Fruit fly (Drosophila melanogaster) whole organism, wandering third instar larva: ENCODE measurements around the gene Acph-1.

Source experiments
- Abd-B ChIP-seq: fragments of >200 bp; optimal IDR thresholded peaks from 2 replicates; lab custom pipeline; 2017; ENCODE audit warnings: missing biosample characterization, missing genetic modification characterization
- CG32264 ChIP-seq: fragments of 200-800 bp; sonication (Bioruptor generic); optimal IDR thresholded peaks from 2 replicates; lab custom pipeline; 2016; ENCODE audit warnings: missing biosample characterization, missing genetic modification characterization
- CrebA ChIP-seq: fragments of 200-800 bp; sonication (Bioruptor generic); optimal IDR thresholded peaks from 2 replicates; lab custom pipeline; 2016; ENCODE audit warnings: missing biosample characterization, mild to moderate bottlenecking, missing genetic modification characterization, borderline replicate concordance
- Dfd ChIP-seq: fragments of >200 bp; optimal IDR thresholded peaks from 2 replicates; lab custom pipeline; 2017; ENCODE audit warnings: missing biosample characterization, missing genetic modification characterization
- Dif ChIP-seq: fragments of 200-275, 200-300 bp; sonication (Bioruptor generic); optimal IDR thresholded peaks from 2 replicates; lab custom pipeline; 2018; ENCODE audit warnings: missing biosample characterization, missing genetic modification characterization; ENCODE audit not compliant: partially characterized antibody
- GATAd ChIP-seq: sonication (Bioruptor generic); optimal IDR thresholded peaks from 2 replicates; lab custom pipeline; 2016; ENCODE audit warnings: missing biosample characterization, missing genetic modification characterization
- HLH106 ChIP-seq: fragments of 200-800 bp; optimal IDR thresholded peaks from 3 replicates; lab custom pipeline; 2019; ENCODE audit warnings: missing biosample characterization, mild to moderate bottlenecking, missing genetic modification characterization, moderate library complexity
- Hnf4 ChIP-seq: fragments of 200-800 bp; sonication (Bioruptor generic); optimal IDR thresholded peaks from 2 replicates; lab custom pipeline; 2016; ENCODE audit warnings: missing biosample characterization, mild to moderate bottlenecking, missing genetic modification characterization
- Hr78 ChIP-seq: fragments of >200 bp; optimal IDR thresholded peaks from 2 replicates; lab custom pipeline; 2017; ENCODE audit warnings: missing biosample characterization, missing genetic modification characterization
- Hr83 ChIP-seq: fragments of 200-300 bp; sonication (Bioruptor generic); optimal IDR thresholded peaks from 2 replicates; lab custom pipeline; 2016; ENCODE audit warnings: missing biosample characterization, mild to moderate bottlenecking, missing genetic modification characterization, moderate library complexity; ENCODE audit not compliant: poor library complexity, severe bottlenecking
- Mio ChIP-seq: sonication (Bioruptor generic); optimal IDR thresholded peaks from 2 replicates; lab custom pipeline; 2016; ENCODE audit warnings: missing biosample characterization, missing genetic modification characterization
- Myc ChIP-seq: fragments of >200 bp; optimal IDR thresholded peaks from 2 replicates; lab custom pipeline; 2017
- N ChIP-seq: fragments of >200 bp; optimal IDR thresholded peaks from 2 replicates; lab custom pipeline; 2018; ENCODE audit warnings: missing biosample characterization, missing external identifiers, missing genetic modification characterization
- OdsH ChIP-seq: fragments of 200-800 bp; sonication (Bioruptor generic); optimal IDR thresholded peaks from 2 replicates; lab custom pipeline; 2016; ENCODE audit warnings: missing biosample characterization, mild to moderate bottlenecking, missing genetic modification characterization
- Rel ChIP-seq, 2 experiments: fragments of 200-800 bp; sonication (Bioruptor generic) in 1 of 2; optimal IDR thresholded peaks; 2 replicates in 1 of 2; 3 replicates in 1 of 2; lab custom pipeline; 2016 to 2019; ENCODE audit warnings: mild to moderate bottlenecking in 2 of 2, missing biosample characterization in 2 of 2, missing genetic modification characterization in 2 of 2, moderate library complexity in 1 of 2
- Vsx2 ChIP-seq: fragments of 200-300, 225-300 bp; sonication (Bioruptor generic); optimal IDR thresholded peaks from 2 replicates; lab custom pipeline; 2018; ENCODE audit warnings: missing biosample characterization, missing genetic modification characterization; ENCODE audit not compliant: partially characterized antibody
- br ChIP-seq: fragments of 200-800 bp; sonication (Bioruptor generic); optimal IDR thresholded peaks from 2 replicates; lab custom pipeline; 2016; ENCODE audit warnings: missing biosample characterization, missing genetic modification characterization
- dmrt93B ChIP-seq: fragments of 200-800 bp; sonication (Bioruptor generic); optimal IDR thresholded peaks from 2 replicates; lab custom pipeline; 2018; ENCODE audit warnings: missing biosample characterization, mild to moderate bottlenecking, missing genetic modification characterization
- dsf ChIP-seq: sonication (Bioruptor generic); optimal IDR thresholded peaks from 2 replicates; lab custom pipeline; 2016; ENCODE audit warnings: missing biosample characterization, missing genetic modification characterization, borderline replicate concordance
- ey ChIP-seq: fragments of 200-800 bp; sonication (Bioruptor generic); optimal IDR thresholded peaks from 2 replicates; lab custom pipeline; 2016; ENCODE audit warnings: missing biosample characterization, missing genetic modification characterization
- foxo ChIP-seq, 2 experiments: fragments of 200-800 bp; sonication (Bioruptor generic); optimal IDR thresholded peaks; 2 replicates in 1 of 2; 3 replicates in 1 of 2; lab custom pipeline; 2016 to 2017; ENCODE audit warnings: missing biosample characterization in 2 of 2, missing genetic modification characterization in 2 of 2
- fru ChIP-seq: fragments of 200-800 bp; sonication (Bioruptor generic); optimal IDR thresholded peaks from 3 replicates; lab custom pipeline; 2016; ENCODE audit warnings: missing biosample characterization, mild to moderate bottlenecking, missing genetic modification characterization
- h ChIP-seq: fragments of 200-800 bp; sonication (Bioruptor generic); optimal IDR thresholded peaks from 3 replicates; lab custom pipeline; 2016; ENCODE audit warnings: missing biosample characterization, mild to moderate bottlenecking, missing genetic modification characterization
- jim ChIP-seq: fragments of 175-275, 200-325 bp; sonication (Bioruptor generic); optimal IDR thresholded peaks from 2 replicates; lab custom pipeline; 2016; ENCODE audit warnings: missing biosample characterization, mild to moderate bottlenecking, missing genetic modification characterization
- lola ChIP-seq: fragments of >200 bp; optimal IDR thresholded peaks from 2 replicates; lab custom pipeline; 2017; ENCODE audit warnings: missing biosample characterization, missing genetic modification characterization
- pan ChIP-seq: fragments of >200 bp; optimal IDR thresholded peaks from 2 replicates; lab custom pipeline; 2017
- psq ChIP-seq: fragments of 200-800 bp; sonication (Bioruptor generic); optimal IDR thresholded peaks from 3 replicates; lab custom pipeline; 2017; ENCODE audit warnings: missing biosample characterization, mild to moderate bottlenecking, missing genetic modification characterization, moderate library complexity
- rgr ChIP-seq: fragments of 200-800 bp; sonication (Bioruptor generic); optimal IDR thresholded peaks from 3 replicates; lab custom pipeline; 2016; ENCODE audit warnings: missing biosample characterization, mild to moderate bottlenecking, missing genetic modification characterization
- sv ChIP-seq: fragments of 200-800 bp; sonication (Bioruptor generic); optimal IDR thresholded peaks from 3 replicates; lab custom pipeline; 2016; ENCODE audit warnings: missing biosample characterization, missing genetic modification characterization
- tai ChIP-seq: sonication (Bioruptor generic); optimal IDR thresholded peaks from 2 replicates; lab custom pipeline; 2016; ENCODE audit warnings: missing biosample characterization, missing genetic modification characterization
- usp ChIP-seq: fragments of >200 bp; optimal IDR thresholded peaks from 2 replicates; lab custom pipeline; 2017; ENCODE audit warnings: missing biosample characterization, missing genetic modification characterization
- woc ChIP-seq: sonication (Bioruptor generic); optimal IDR thresholded peaks from 2 replicates; lab custom pipeline; 2016; ENCODE audit warnings: missing biosample characterization, mild to moderate bottlenecking, missing genetic modification characterization

The Acph-1 gene

DNA sequence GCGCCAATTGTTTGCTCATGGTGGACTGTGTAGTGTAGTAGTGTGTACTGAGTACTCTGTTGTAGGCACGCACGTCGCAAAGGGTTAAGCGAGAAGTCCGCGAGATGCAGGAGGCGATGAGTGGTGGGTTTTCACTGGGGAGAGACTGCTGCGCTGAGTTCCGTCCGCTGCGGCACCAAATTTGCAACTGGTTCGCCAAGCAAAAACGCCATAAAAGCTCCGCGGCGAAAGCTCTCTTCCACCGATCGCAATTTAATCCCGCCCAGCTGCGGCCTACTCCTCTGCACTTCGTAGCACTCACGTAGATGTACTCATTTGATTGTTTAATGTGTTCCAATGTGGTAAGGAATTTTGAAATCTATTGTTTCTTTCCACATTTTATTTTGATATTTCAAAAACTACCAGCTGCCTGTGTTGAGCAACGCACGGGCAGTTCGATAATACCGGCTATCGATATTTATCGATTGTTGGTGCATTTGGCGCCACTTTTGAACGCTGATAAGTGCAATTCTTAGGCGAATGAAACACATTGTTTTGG lies 21.8 kb upstream of the Acph-1 start, which contains the start of gene CG7920 (continued):
- TF ChIP-seq Mio (GFP tag; lab: Kevin White, UChicago) (no peak), dmrt93B (no peak), Dif (GFP tag; lab: Kevin White, UChicago) (peak; percentile 54), sv (GFP tag; lab: Kevin White, UChicago) (no peak), Hr83 (GFP tag; lab: Kevin White, UChicago) (no peak), CG32264 (no peak), CrebA (GFP tag; lab: Kevin White, UChicago) (no peak), pan (no peak)
- TF ChIP-seq, all 38 proteins: peak for 16

DNA sequence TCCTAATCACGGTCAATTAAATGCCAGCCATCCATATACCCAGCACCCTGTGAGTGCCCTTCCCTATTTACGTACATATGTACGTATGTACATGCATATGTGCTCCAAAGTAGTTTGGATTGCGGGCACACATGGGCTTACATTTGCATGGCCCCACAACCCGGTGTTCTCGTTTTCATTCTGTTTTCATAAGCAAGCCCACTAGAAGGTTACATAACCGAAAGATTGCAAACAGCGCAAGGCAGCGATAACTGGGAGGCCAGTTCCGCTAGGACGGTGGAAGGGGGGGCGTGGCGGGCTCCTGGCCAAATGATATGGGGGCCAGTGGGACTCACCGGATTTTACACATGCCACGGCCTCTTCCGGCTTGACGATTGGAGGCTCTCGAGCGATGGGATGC lies 21.3 kb upstream of the Acph-1 start:
- TF ChIP-seq Myc (lab: Kevin White, UChicago) (no peak), Vsx2 (GFP tag; lab: Kevin White, UChicago) (no peak), foxo (GFP tag; optimal IDR thresholded peaks at IDR 0.05; lab: Kevin White, UChicago) (no peak), sv (GFP tag; lab: Kevin White, UChicago) (no peak), Dfd (no peak), usp (no peak), HLH106 (no peak), ey (no peak), fru (GFP tag; lab: Kevin White, UChicago) (no peak), psq (GFP tag; lab: Kevin White, UChicago) (no peak)

DNA sequence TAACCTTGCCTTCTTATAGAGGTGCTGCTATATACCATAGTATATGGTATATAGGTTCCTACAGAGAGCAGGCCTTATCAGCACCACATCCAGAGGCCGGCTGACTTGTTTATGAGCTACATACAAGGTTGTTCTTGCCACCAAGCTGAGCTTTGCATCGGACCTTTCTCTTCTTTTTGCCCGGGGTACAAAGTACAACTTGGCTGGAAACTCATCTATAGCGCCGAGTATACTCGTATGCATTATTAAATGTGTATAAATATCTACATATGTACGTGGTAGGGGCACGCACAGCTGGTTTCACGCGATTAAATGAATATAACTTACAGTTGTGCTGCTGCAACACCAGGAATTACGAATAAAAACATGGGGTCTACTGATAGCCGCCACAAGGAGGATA lies 20.7 kb upstream of the Acph-1 start:
- no peak for TF ChIP-seq Rel (GFP tag; optimal IDR thresholded peaks at IDR 0.05; lab: Kevin White, UChicago)
- TF ChIP-seq Rel (tag; optimal IDR thresholded peaks at IDR 0.05; lab: Kevin White, UChicago): no peak
- no peak for TF ChIP-seq h (GFP tag; lab: Kevin White, UChicago)
- no peak for TF ChIP-seq HLH106
- no peak for TF ChIP-seq fru (GFP tag; lab: Kevin White, UChicago)
- TF ChIP-seq tai (GFP tag; lab: Kevin White, UChicago): no peak
- TF ChIP-seq foxo (GFP tag; optimal IDR thresholded peaks at IDR 0.05; lab: Kevin White, UChicago): no peak
- no peak for TF ChIP-seq Myc (lab: Kevin White, UChicago)
- TF ChIP-seq Abd-B (GFP tag; lab: Kevin White, UChicago): no peak
- no peak for TF ChIP-seq ey
- TF ChIP-seq CrebA (GFP tag; lab: Kevin White, UChicago): no peak
- TF ChIP-seq rgr (GFP tag; lab: Kevin White, UChicago): no peak
- no peak for TF ChIP-seq OdsH (GFP tag; lab: Kevin White, UChicago)
- TF ChIP-seq Hr83 (GFP tag; lab: Kevin White, UChicago): no peak
- no peak for TF ChIP-seq N
- TF ChIP-seq br: no peak
- TF ChIP-seq Vsx2 (GFP tag; lab: Kevin White, UChicago): no peak
- TF ChIP-seq Hr78 (GFP tag; lab: Kevin White, UChicago): no peak
- TF ChIP-seq woc (GFP tag; lab: Kevin White, UChicago): no peak
- TF ChIP-seq, all 38 proteins: peak for 0

DNA sequence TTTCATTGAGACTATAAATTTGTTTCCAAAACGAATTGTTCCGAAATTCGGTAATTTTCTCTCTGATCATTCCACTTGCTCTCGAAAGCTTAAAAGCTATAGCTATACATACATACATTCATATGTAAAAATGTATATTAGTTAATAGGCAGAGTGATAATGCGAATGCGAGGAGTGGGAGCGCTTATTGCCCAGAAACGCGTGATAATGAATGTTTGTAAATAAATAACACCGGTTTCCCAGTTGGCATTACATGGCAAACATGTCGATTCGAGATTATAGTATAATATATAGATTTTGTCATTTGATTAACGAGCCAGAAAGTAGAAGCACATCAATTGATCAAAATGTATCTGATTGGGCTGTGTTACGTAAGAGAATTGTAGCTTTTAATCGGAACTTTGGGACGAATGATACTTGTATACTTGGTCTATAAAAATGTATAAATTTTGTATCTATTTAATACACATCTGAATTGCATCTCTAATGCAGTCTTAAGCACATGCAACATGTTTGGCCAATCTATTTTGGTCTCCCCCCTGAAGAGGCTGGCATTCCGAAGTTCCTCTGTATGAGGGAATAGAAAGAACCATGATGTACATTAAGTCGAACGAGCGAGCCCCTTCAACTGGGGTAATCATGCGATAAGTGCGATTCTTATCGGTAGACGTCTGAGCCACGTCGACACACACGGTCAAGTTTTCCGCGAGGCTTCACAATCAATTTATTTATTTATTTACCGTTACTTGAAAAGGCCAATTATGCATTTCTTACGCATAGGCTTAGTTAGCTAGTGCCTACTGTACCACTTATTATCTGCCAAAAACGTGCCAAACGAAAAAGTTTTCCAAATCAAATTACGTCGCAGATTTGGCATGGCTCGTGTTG lies 19.6 kb upstream of the Acph-1 start:
- TF ChIP-seq dsf: no peak
- peak; percentile 27 for TF ChIP-seq Hnf4 (GFP tag; lab: Kevin White, UChicago)
- peak; percentile 44 for TF ChIP-seq ey
- no peak for TF ChIP-seq lola (GFP tag; lab: Kevin White, UChicago)
- peak; percentile 38 for TF ChIP-seq OdsH (GFP tag; lab: Kevin White, UChicago)
- TF ChIP-seq br: peak; percentile 25
- peak; percentile 32 for TF ChIP-seq fru (GFP tag; lab: Kevin White, UChicago)
- TF ChIP-seq CG32264: no peak
- TF ChIP-seq h (GFP tag; lab: Kevin White, UChicago): peak; percentile 68
- peak; percentile 12 for TF ChIP-seq rgr (GFP tag; lab: Kevin White, UChicago)
- TF ChIP-seq jim (GFP tag; lab: Kevin White, UChicago): no peak
- TF ChIP-seq GATAd (GFP tag; lab: Kevin White, UChicago): no peak
- peak in 1 of 2 experiments; percentile 67 for TF ChIP-seq foxo (GFP tag; optimal IDR thresholded peaks at IDR 0.05; lab: Kevin White, UChicago)
